Worm (Caenorhabditis elegans): ENCODE measurements around the gene ire-1.

Gene ire-1

ce11 chrII:8136818-8137217 lies 12.1 kb upstream of the ire-1 start, which contains the start of gene ctns-1:
Gene ctns-1 (minus strand): TSS chrII:8136918.
- no peak for TF ChIP-seq ttx-3 (tag; optimal IDR thresholded peaks at IDR 0.05)
- no peak for TF ChIP-seq fkh-6 (tag; optimal IDR thresholded peaks at IDR 0.05)
- no peak for TF ChIP-seq mec-3 (tag; optimal IDR thresholded peaks at IDR 0.05; ENCODE audit: borderline replicate concordance)
- no peak for TF ChIP-seq elt-2 (tag; optimal IDR thresholded peaks at IDR 0.05)
- no peak for TF ChIP-seq ama-1 (optimal IDR thresholded peaks at IDR 0.05)
- TF ChIP-seq fkh-10 (GFP tag; optimal IDR thresholded peaks at IDR 0.05) = no peak
- no peak for TF ChIP-seq npax-4 (tag; optimal IDR thresholded peaks at IDR 0.05)
- no peak for TF ChIP-seq sox-4 (tag; optimal IDR thresholded peaks at IDR 0.05)
- no peak for TF ChIP-seq pag-3 (tag; optimal IDR thresholded peaks at IDR 0.05; ENCODE audit: borderline replicate concordance)
- TF ChIP-seq ceh-2 (tag; optimal IDR thresholded peaks at IDR 0.05) = no peak
- no peak for TF ChIP-seq C08G9.2 (tag; optimal IDR thresholded peaks at IDR 0.05)
- no peak for TF ChIP-seq lin-11 (tag; optimal IDR thresholded peaks at IDR 0.05)
- TF ChIP-seq ets-4 (tag; optimal IDR thresholded peaks at IDR 0.05) = no peak
- no peak for TF ChIP-seq unc-55 (GFP tag; optimal IDR thresholded peaks at IDR 0.05)
- TF ChIP-seq tbx-2 (tag; optimal IDR thresholded peaks at IDR 0.05) = no peak
- no peak for TF ChIP-seq ahr-1 (tag; optimal IDR thresholded peaks at IDR 0.05)
- TF ChIP-seq ceh-30 (tag; optimal IDR thresholded peaks at IDR 0.05) = no peak

ce11 chrII:8135953-8136352 lies 11.2 kb upstream of the ire-1 start:
- TF ChIP-seq sdc-2 (tag; optimal IDR thresholded peaks at IDR 0.05) = no peak
- no peak for TF ChIP-seq ama-1 (optimal IDR thresholded peaks at IDR 0.05)
- TF ChIP-seq pqm-1 (tag; optimal IDR thresholded peaks at IDR 0.05) = no peak
- TF ChIP-seq sox-4 (tag; optimal IDR thresholded peaks at IDR 0.05) = no peak
- no peak for TF ChIP-seq lim-6 (tag; optimal IDR thresholded peaks at IDR 0.05)
- no peak for TF ChIP-seq ceh-22 (tag; optimal IDR thresholded peaks at IDR 0.05)
- no peak for TF ChIP-seq nfya-1 (tag; optimal IDR thresholded peaks at IDR 0.05)
- no peak for TF ChIP-seq elt-4 (tag; optimal IDR thresholded peaks at IDR 0.05)
- no peak for TF ChIP-seq mec-3 (tag; optimal IDR thresholded peaks at IDR 0.05; ENCODE audit: borderline replicate concordance)
- no peak for TF ChIP-seq fkh-10 (GFP tag; optimal IDR thresholded peaks at IDR 0.05)
- TF ChIP-seq lin-11 (tag; optimal IDR thresholded peaks at IDR 0.05) = no peak
- no peak for TF ChIP-seq dmd-4 (tag; optimal IDR thresholded peaks at IDR 0.05; ENCODE audit: borderline replicate concordance)
- no peak for TF ChIP-seq sox-2 (GFP tag; IDR thresholded peaks at IDR 0.05)
- no peak for TF ChIP-seq pha-4 (tag; optimal IDR thresholded peaks at IDR 0.05)
- TF ChIP-seq pha-2 (tag; optimal IDR thresholded peaks at IDR 0.05) = no peak
- TF ChIP-seq ceh-48 (tag; optimal IDR thresholded peaks at IDR 0.05) = no peak
- TF ChIP-seq unc-42 (tag; optimal IDR thresholded peaks at IDR 0.05) = no peak
- no peak for TF ChIP-seq ceh-14 (tag; optimal IDR thresholded peaks at IDR 0.05)
- no peak for TF ChIP-seq K02D7.2 (tag; optimal IDR thresholded peaks at IDR 0.05)
- TF ChIP-seq elt-2 (tag; optimal IDR thresholded peaks at IDR 0.05) = no peak

- TF ChIP-seq ceh-6 (GFP tag; optimal IDR thresholded peaks at IDR 0.05) (peak; percentile 35), nfya-1 (tag; optimal IDR thresholded peaks at IDR 0.05) (peak; percentile 16), elt-4 (tag; optimal IDR thresholded peaks at IDR 0.05) (peak; percentile 43), fkh-6 (tag; optimal IDR thresholded peaks at IDR 0.05) (peak; percentile 3), C38D4.7 (GFP tag; optimal IDR thresholded peaks at IDR 0.05) (no peak), ceh-18 (tag; optimal IDR thresholded peaks at IDR 0.05) (peak; percentile 5), dve-1 (tag; optimal IDR thresholded peaks at IDR 0.05) (no peak), ceh-22 (tag; optimal IDR thresholded peaks at IDR 0.05) (no peak), T23F11.4 (GFP tag; optimal IDR thresholded peaks at IDR 0.05) (no peak), syd-9 (tag; optimal IDR thresholded peaks at IDR 0.05) (no peak), lim-6 (tag; optimal IDR thresholded peaks at IDR 0.05) (no peak), unc-42 (tag; optimal IDR thresholded peaks at IDR 0.05) (peak; percentile 8)
Observed at ce11 chrII:8131413-8131966, 6.8 kb upstream of the ire-1 start.

- no peak for TF ChIP-seq syd-9 (tag; optimal IDR thresholded peaks at IDR 0.05)
- peak; percentile 4 for TF ChIP-seq ref-2 (tag; optimal IDR thresholded peaks at IDR 0.05)
- no peak for TF ChIP-seq ceh-31 (tag; optimal IDR thresholded peaks at IDR 0.05)
Observed at ce11 chrII:8130792-8131191, 6.1 kb upstream of the ire-1 start.
